Fruit fly (Drosophila melanogaster) whole organism, embryonic: Measurements from ENCODE around the gene qjt.

Experiments used
- Aef1 ChIP-seq: fragments of 200-800 bp; sonication (Bioruptor generic); IDR thresholded peaks from 3 replicates; pipeline ENCODE4 v1.3.6; 2022; ENCODE audit warnings: missing biosample characterization, missing genetic modification characterization
- Asciz ChIP-seq: fragments of 200-800 bp; sonication (Bioruptor generic); optimal IDR thresholded peaks from 2 replicates; lab custom pipeline; 2017; ENCODE audit warnings: missing biosample characterization, mild to moderate bottlenecking, missing genetic modification characterization, missing genetic modification reagents
- Bteb2 ChIP-seq: fragments of 200-800 bp; sonication (Bioruptor generic); optimal IDR thresholded peaks from 2 replicates; lab custom pipeline; 2016; ENCODE audit warnings: missing biosample characterization, missing genetic modification characterization
- CG10959 ChIP-seq: fragments of 200-800 bp; sonication (Bioruptor generic); IDR thresholded peaks from 2 replicates; pipeline ENCODE4 v1.3.6; 2022; ENCODE audit warnings: missing biosample characterization, missing genetic modification characterization
- CG12219 ChIP-seq: fragments of 200-800 bp; sonication (Bioruptor generic); optimal IDR thresholded peaks from 3 replicates; lab custom pipeline; 2018; ENCODE audit warnings: missing biosample characterization, mild to moderate bottlenecking, missing genetic modification characterization
- CG13123 ChIP-seq: fragments of 200-800 bp; sonication (Bioruptor generic); optimal IDR thresholded peaks from 2 replicates; lab custom pipeline; 2016; ENCODE audit warnings: missing biosample characterization, missing genetic modification characterization
- CG14710 ChIP-seq: fragments of 200-800 bp; sonication (Bioruptor generic); optimal IDR thresholded peaks from 3 replicates; lab custom pipeline; 2019; ENCODE audit warnings: missing biosample characterization, mild to moderate bottlenecking, missing genetic modification characterization, moderate library complexity
- CG15011 ChIP-seq: fragments of 200-800 bp; sonication (Bioruptor generic); optimal IDR thresholded peaks from 3 replicates; lab custom pipeline; 2018; ENCODE audit warnings: missing biosample characterization, mild to moderate bottlenecking, missing genetic modification characterization
- CG1529 ChIP-seq: fragments of 200-800 bp; sonication (Bioruptor generic); optimal IDR thresholded peaks from 3 replicates; lab custom pipeline; 2018; ENCODE audit warnings: missing biosample characterization, missing genetic modification characterization
- CG15479 ChIP-seq: fragments of 200-800 bp; sonication (Bioruptor generic); optimal IDR thresholded peaks from 3 replicates; lab custom pipeline; 2019; ENCODE audit warnings: missing biosample characterization, mild to moderate bottlenecking, missing genetic modification characterization, moderate library complexity
- CG17829 ChIP-seq: fragments of 200-800 bp; optimal IDR thresholded peaks from 2 replicates; lab custom pipeline; 2019; ENCODE audit warnings: missing biosample characterization, mild to moderate bottlenecking, missing genetic modification characterization, moderate library complexity
- CG2129 ChIP-seq: fragments of 200-800 bp; sonication (Bioruptor generic); IDR thresholded peaks from 2 replicates; pipeline ENCODE4 v1.3.6; 2022; ENCODE audit warnings: missing biosample characterization, missing genetic modification characterization; ENCODE audit not compliant: partially characterized antibody
- CG4360 ChIP-seq: fragments of 200-800 bp; sonication (Bioruptor generic); IDR thresholded peaks from 2 replicates; pipeline ENCODE4 v1.3.6; 2022; ENCODE audit warnings: missing biosample characterization, missing genetic modification characterization
- CG6254 ChIP-seq: fragments of 200-800 bp; sonication (Bioruptor generic); optimal IDR thresholded peaks from 3 replicates; lab custom pipeline; 2017; ENCODE audit warnings: mild to moderate bottlenecking, missing biosample characterization, missing genetic modification reagents, missing genetic modification characterization
- CG7271 ChIP-seq: fragments of 200-800 bp; sonication (Bioruptor generic); optimal IDR thresholded peaks from 2 replicates; lab custom pipeline; 2018; ENCODE audit warnings: missing biosample characterization, mild to moderate bottlenecking, missing genetic modification characterization, moderate library complexity
- CG9797 ChIP-seq: fragments of 200-800 bp; sonication (Bioruptor generic); optimal IDR thresholded peaks from 3 replicates; lab custom pipeline; 2018; ENCODE audit warnings: missing biosample characterization, mild to moderate bottlenecking, missing genetic modification characterization
- CTCF ChIP-seq: fragments of 200-800 bp; sonication (Bioruptor generic); optimal IDR thresholded peaks from 2 replicates; lab custom pipeline; 2017; ENCODE audit warnings: missing biosample characterization, mild to moderate bottlenecking, missing genetic modification characterization, moderate library complexity
- D19A ChIP-seq: fragments of 200-800 bp; optimal IDR thresholded peaks from 3 replicates; lab custom pipeline; 2019; ENCODE audit warnings: missing biosample characterization, mild to moderate bottlenecking, missing genetic modification characterization, moderate library complexity
- Dll ChIP-seq: fragments of 200-800 bp; sonication (Bioruptor generic); IDR thresholded peaks from 4 replicates; pipeline ENCODE4 v1.3.6; 2022; ENCODE audit warnings: missing biosample characterization, missing genetic modification characterization; ENCODE audit not compliant: partially characterized antibody
- Dp ChIP-seq: fragments of 200-800 bp; sonication (Bioruptor generic); optimal IDR thresholded peaks from 2 replicates; lab custom pipeline; 2018; ENCODE audit warnings: missing biosample characterization, mild to moderate bottlenecking, missing genetic modification characterization, moderate library complexity
- Dref ChIP-seq: fragments of 200-800 bp; sonication (Bioruptor generic); IDR thresholded peaks from 2 replicates; pipeline ENCODE4 v1.3.6; 2022; ENCODE audit warnings: missing biosample characterization, missing genetic modification characterization
- Elba2 ChIP-seq: fragments of 200-800 bp; sonication (Bioruptor generic); optimal IDR thresholded peaks from 3 replicates; lab custom pipeline; 2016; ENCODE audit warnings: missing biosample characterization, missing genetic modification characterization
- Ets65A ChIP-seq: fragments of 200-800 bp; sonication (Bioruptor generic); peaks from one replicate; lab custom pipeline; 2016; ENCODE audit warnings: missing biosample characterization, missing genetic modification characterization
- Hmx ChIP-seq: fragments of 200-800 bp; sonication (Bioruptor generic); optimal IDR thresholded peaks from 2 replicates; lab custom pipeline; 2016; ENCODE audit warnings: missing biosample characterization, missing genetic modification characterization
- MBD-R2 ChIP-seq: fragments of 200-800 bp; sonication (Bioruptor generic); IDR thresholded peaks from 2 replicates; pipeline ENCODE4 v1.3.6; 2022; ENCODE audit warnings: missing biosample characterization, missing genetic modification characterization
- Mes4 ChIP-seq: fragments of 200-800 bp; sonication (Bioruptor generic); optimal IDR thresholded peaks from 2 replicates; lab custom pipeline; 2016; ENCODE audit warnings: missing biosample characterization, missing genetic modification characterization
- Neu2 ChIP-seq: fragments of 200-800 bp; sonication (Bioruptor generic); optimal IDR thresholded peaks from 3 replicates; lab custom pipeline; 2016; ENCODE audit warnings: missing biosample characterization, missing genetic modification characterization, borderline replicate concordance
- Ptx1 ChIP-seq: fragments of 200-800 bp; sonication (Bioruptor generic); IDR thresholded peaks from 2 replicates; pipeline ENCODE4 v1.3.6; 2022; ENCODE audit warnings: missing biosample characterization, missing genetic modification characterization
- Ravus ChIP-seq: fragments of 200-800 bp; sonication (Bioruptor generic); IDR thresholded peaks from 2 replicates; pipeline ENCODE4 v1.3.6; 2022; ENCODE audit warnings: missing biosample characterization, missing genetic modification characterization
- cato ChIP-seq: fragments of 200-800 bp; sonication (Bioruptor generic); optimal IDR thresholded peaks from 2 replicates; lab custom pipeline; 2016; ENCODE audit warnings: missing biosample characterization, missing genetic modification characterization, borderline replicate concordance
- croc ChIP-seq: fragments of 200-800 bp; sonication (Bioruptor generic); conservative IDR thresholded peaks from 3 replicates; pipeline ENCODE4 v1.3.6; 2022; ENCODE audit warnings: missing biosample characterization, missing genetic modification characterization
- crp ChIP-seq, 2 experiments: fragments of 200-800 bp; sonication (Bioruptor generic); optimal IDR thresholded peaks; 2 replicates in 1 of 2; 3 replicates in 1 of 2; lab custom pipeline; 2017; ENCODE audit warnings: missing biosample characterization in 2 of 2, missing genetic modification characterization in 2 of 2, mild to moderate bottlenecking in 1 of 2, moderate library complexity in 1 of 2
- dm ChIP-seq: fragments of 200-800 bp; sonication (Bioruptor generic); optimal IDR thresholded peaks from 3 replicates; lab custom pipeline; 2016; ENCODE audit warnings: missing biosample characterization, missing genetic modification characterization
- ewg ChIP-seq: fragments of 200-800 bp; sonication (Bioruptor generic); optimal IDR thresholded peaks from 3 replicates; lab custom pipeline; 2017; ENCODE audit warnings: mild to moderate bottlenecking, missing biosample characterization, missing genetic modification reagents, missing genetic modification characterization
- fru ChIP-seq: fragments of >200 bp; optimal IDR thresholded peaks from 2 replicates; lab custom pipeline; 2017
- ftz-f1 ChIP-seq: fragments of 200-800 bp; sonication (Bioruptor generic); optimal IDR thresholded peaks from 2 replicates; lab custom pipeline; 2016; ENCODE audit warnings: missing biosample characterization, missing genetic modification characterization
- gfzf ChIP-seq: fragments of 200-800 bp; sonication (Bioruptor generic); optimal IDR thresholded peaks from 2 replicates; lab custom pipeline; 2016; ENCODE audit warnings: missing biosample characterization, mild to moderate bottlenecking, missing genetic modification characterization, moderate library complexity
- gsb ChIP-seq: fragments of 200-800 bp; sonication (Bioruptor generic); IDR thresholded peaks from 2 replicates; pipeline ENCODE4 v1.3.6; 2022; ENCODE audit warnings: missing biosample characterization, missing genetic modification characterization
- inv ChIP-seq: fragments of 200-800 bp; sonication (Bioruptor generic); IDR thresholded peaks from 2 replicates; pipeline ENCODE4 v1.3.6; 2022; ENCODE audit warnings: missing biosample characterization, missing genetic modification characterization; ENCODE audit not compliant: partially characterized antibody
- knrl ChIP-seq: fragments of 200-800 bp; sonication (Bioruptor generic); IDR thresholded peaks from 3 replicates; pipeline ENCODE4 v1.3.6; 2022; ENCODE audit warnings: missing biosample characterization, missing genetic modification characterization; ENCODE audit not compliant: partially characterized antibody
- lilli ChIP-seq: fragments of 200-800 bp; sonication (Bioruptor generic); optimal IDR thresholded peaks from 3 replicates; lab custom pipeline; 2016; ENCODE audit warnings: missing biosample characterization, missing genetic modification characterization
- maf-S ChIP-seq: fragments of 200-800 bp; sonication (Bioruptor generic); optimal IDR thresholded peaks from 2 replicates; lab custom pipeline; 2016; ENCODE audit warnings: missing biosample characterization, missing genetic modification characterization
- onecut ChIP-seq: fragments of 200-800 bp; sonication (Bioruptor generic); IDR thresholded peaks from 2 replicates; pipeline ENCODE4 v1.3.6; 2022; ENCODE audit warnings: missing biosample characterization, missing genetic modification characterization
- salm ChIP-seq: fragments of 200-800 bp; sonication (Bioruptor generic); optimal IDR thresholded peaks from 2 replicates; lab custom pipeline; 2018; ENCODE audit warnings: missing biosample characterization, mild to moderate bottlenecking, missing genetic modification characterization
- sc ChIP-seq, 3 experiments: fragments of >200 bp in 2 of 3; fragments of 200-800 bp in 1 of 3; sonication (Bioruptor generic) in 1 of 3; optimal IDR thresholded peaks; 2 replicates in 2 of 3; 3 replicates in 1 of 3; lab custom pipeline; 2017; ENCODE audit warnings: mild to moderate bottlenecking in 1 of 3, missing biosample characterization in 1 of 3, missing genetic modification characterization in 1 of 3, missing genetic modification reagents in 1 of 3
- sob ChIP-seq: fragments of 200-800 bp; sonication (Bioruptor generic); IDR thresholded peaks from 2 replicates; pipeline ENCODE4 v1.3.6; 2022; ENCODE audit warnings: missing biosample characterization, missing genetic modification characterization
- sr ChIP-seq: fragments of 200-800 bp; sonication (Bioruptor generic); IDR thresholded peaks from 3 replicates; pipeline ENCODE4 v1.3.6; 2022; ENCODE audit warnings: missing biosample characterization, missing genetic modification characterization
- vvl ChIP-seq: fragments of 200-800 bp; sonication (Bioruptor generic); IDR thresholded peaks from 2 replicates; pipeline ENCODE4 v1.3.6; 2022; ENCODE audit warnings: missing biosample characterization, missing genetic modification characterization
- yki ChIP-seq: fragments of >200 bp; optimal IDR thresholded peaks from 3 replicates; lab custom pipeline; 2018
- zfh2 ChIP-seq: fragments of 200-800 bp; sonication (Bioruptor generic); optimal IDR thresholded peaks from 2 replicates; lab custom pipeline; 2016; ENCODE audit warnings: missing biosample characterization, missing genetic modification characterization

qjt gene

DNA sequence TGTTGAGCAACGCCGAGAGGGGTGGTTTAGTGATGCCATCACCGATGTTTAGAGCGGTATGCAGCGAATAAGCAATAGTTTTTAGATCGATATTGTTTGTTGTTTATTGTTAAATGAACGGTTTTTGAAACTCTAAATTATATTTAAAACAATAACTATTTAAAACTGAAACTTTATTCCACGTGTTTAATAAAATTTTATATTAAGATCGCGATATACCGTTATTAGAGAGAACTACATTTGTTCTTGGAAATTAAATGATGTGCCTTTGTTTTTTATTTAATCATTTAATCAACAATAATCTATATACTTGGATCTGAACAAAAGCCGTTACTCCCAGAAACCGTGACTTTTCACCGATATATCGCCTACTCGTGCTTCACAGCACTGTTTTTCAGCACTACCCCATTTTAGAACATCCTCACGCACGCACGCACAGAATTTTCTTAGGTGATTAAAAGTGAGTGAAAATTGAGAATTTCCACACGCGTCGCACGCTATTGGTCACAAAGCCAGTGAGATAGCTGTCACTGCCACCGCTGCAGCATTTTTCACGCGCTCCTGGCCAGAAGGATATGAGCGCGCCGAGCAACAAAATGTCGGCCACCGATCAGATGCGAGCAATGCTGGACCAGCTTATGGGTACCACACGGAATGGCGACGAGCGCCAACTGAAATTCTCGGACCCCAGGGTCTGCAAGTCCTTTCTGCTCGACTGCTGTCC lies 35.2 kb downstream of the qjt start, which contains the start of the genes U4-U6-60K and CG7564 (continued):
- TF ChIP-seq CG7271 (tag; lab: Kevin White, UChicago) (no peak), Hmx (GFP tag; lab: Kevin White, UChicago) (peak; percentile 20), CG9797 (peak; percentile 6), knrl (peak; percentile 99), Ptx1 (GFP tag; lab: Robert Waterston, UW) (peak; percentile 53; the same call in 1 of the 2 replicates), cato (peak; percentile 64), sc (optimal IDR thresholded peaks at IDR 0.05; lab: Kevin White, UChicago) (no peak), sc (GFP tag; optimal IDR thresholded peaks at IDR 0.05; lab: Kevin White, UChicago) (peak; percentile 7), Dp (GFP tag; lab: Kevin White, UChicago) (no peak), Mes4 (GFP tag; lab: Kevin White, UChicago) (no peak), ewg (GFP tag; lab: Kevin White, UChicago) (peak; percentile 51), croc (GFP tag; lab: Robert Waterston, UW) (no peak), yki (lab: Kevin White, UChicago) (no peak), CG17829 (tag; lab: Kevin White, UChicago) (peak; percentile 53), Neu2 (no peak), Ets65A (GFP tag; lab: Kevin White, UChicago) (peak; percentile 95), Dref (GFP tag; lab: Robert Waterston, UW) (peak; percentile 38; the same call in 1 of the 2 replicates), Dll (GFP tag; lab: Robert Waterston, UW) (peak; percentile 95), onecut (GFP tag; lab: Robert Waterston, UW) (peak; percentile 28), maf-S (GFP tag; lab: Kevin White, UChicago) (peak; percentile 28), lilli (GFP tag; lab: Kevin White, UChicago) (peak; percentile 63), CG14710 (tag; lab: Kevin White, UChicago) (peak; percentile 82), gfzf (peak; percentile 4), dm (GFP tag; lab: Kevin White, UChicago) (peak; percentile 48), fru (lab: Kevin White, UChicago) (no peak), Bteb2 (peak; percentile 12), CG10959 (no peak), CG6254 (GFP tag; lab: Kevin White, UChicago) (no peak), CG1529 (no peak), ftz-f1 (GFP tag; lab: Kevin White, UChicago) (no peak), zfh2 (GFP tag; lab: Kevin White, UChicago) (peak; percentile 81), D19A (tag; lab: Kevin White, UChicago) (no peak), salm (no peak), MBD-R2 (0 out of 2 replicates have a peak, but pooled peaks have one; percentile 27), CG15479 (GFP tag; lab: Kevin White, UChicago) (no peak), Ravus (no peak), crp (GFP tag; optimal IDR thresholded peaks at IDR 0.05; lab: Kevin White, UChicago) (peak in 1 of 2 experiments; percentile 40), CG4360 (GFP tag; lab: Robert Waterston, UW) (no peak; the same call in 1 of the 2 replicates), vvl (GFP tag; lab: Robert Waterston, UW) (peak; percentile 54), CG2129 (peak; percentile 78), sr (GFP tag; lab: Robert Waterston, UW) (no peak), Elba2 (GFP tag; lab: Kevin White, UChicago) (peak; percentile 56), Aef1 (GFP tag; lab: Robert Waterston, UW) (peak; percentile 10; the same call in 2 of the 3 replicates), CG13123 (peak; percentile 15), gsb (GFP tag; lab: Robert Waterston, UW) (no peak), Asciz (GFP tag; lab: Kevin White, UChicago) (no peak), CG12219 (GFP tag; lab: Kevin White, UChicago) (no peak), sob (GFP tag; lab: Robert Waterston, UW) (peak; percentile 81), CG15011 (GFP tag; lab: Kevin White, UChicago) (peak; percentile 42), inv (GFP tag; lab: Robert Waterston, UW) (peak; percentile 99), CTCF (GFP tag; lab: Kevin White, UChicago) (no peak)
